Fruit fly (Drosophila melanogaster): ENCODE results near the gene ND-20L.

Gene ND-20L

DNA sequence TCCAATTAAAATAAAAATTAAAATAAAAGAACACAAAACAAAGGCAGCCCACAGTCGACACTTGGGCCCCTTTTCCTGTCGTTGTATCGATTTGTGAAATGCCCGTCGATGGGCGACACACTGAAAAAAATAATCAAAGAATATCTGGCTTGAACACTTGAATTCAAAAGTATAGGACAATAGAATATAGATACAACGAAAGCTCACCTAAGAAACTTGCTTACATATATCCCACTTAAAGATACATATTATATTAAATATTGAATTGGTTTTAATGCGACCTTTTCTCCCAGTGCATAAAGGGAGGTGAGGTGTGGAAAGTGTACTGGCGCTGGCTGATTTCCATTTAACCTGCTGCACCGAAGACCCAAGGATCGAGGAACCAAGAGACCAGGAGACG lies 6.6 kb downstream of the ND-20L start (continued):
- TF ChIP-seq cato (GFP tag; optimal IDR thresholded peaks at IDR 0.05; ENCODE audit: borderline replicate concordance) (no peak), CG31365 (tag; optimal IDR thresholded peaks at IDR 0.05) (no peak), CG12391 (tag; optimal IDR thresholded peaks at IDR 0.05) (peak; percentile 59), luna (GFP tag; optimal IDR thresholded peaks at IDR 0.05) (no peak), Trl (optimal IDR thresholded peaks at IDR 0.05) (no peak), Trl (GFP tag; optimal IDR thresholded peaks at IDR 0.05) (no peak), btn (GFP tag; optimal IDR thresholded peaks at IDR 0.05) (no peak), CG5180 (GFP tag; optimal IDR thresholded peaks at IDR 0.05) (no peak), shn (GFP tag; optimal IDR thresholded peaks at IDR 0.05) (no peak), tio (GFP tag; optimal IDR thresholded peaks at IDR 0.05) (peak; percentile 21), fd3F (GFP tag; optimal IDR thresholded peaks at IDR 0.05) (no peak), Optix (GFP tag; IDR thresholded peaks at IDR 0.05) (peak; percentile 17; the same call in 1 of the 3 replicates), CG13123 (GFP tag; optimal IDR thresholded peaks at IDR 0.05) (no peak), lbe (GFP tag; optimal IDR thresholded peaks at IDR 0.05) (peak; percentile 15), gfzf (GFP tag; optimal IDR thresholded peaks at IDR 0.05) (no peak), prd (optimal IDR thresholded peaks at IDR 0.05) (no peak), prd (GFP tag; IDR thresholded peaks at IDR 0.05) (peak; percentile 81), lov (optimal IDR thresholded peaks at IDR 0.05) (no peak), lov (GFP tag; IDR thresholded peaks at IDR 0.05) (peak; percentile 56; the same call in 1 of the 3 replicates), Atf-2 (GFP tag; optimal IDR thresholded peaks at IDR 0.05) (no peak), D19B (GFP tag; optimal IDR thresholded peaks at IDR 0.05) (no peak), twi (tag; optimal IDR thresholded peaks at IDR 0.05) (peak; percentile 16), CG8478 (optimal IDR thresholded peaks at IDR 0.05) (no peak), CG32772 (GFP tag; IDR thresholded peaks at IDR 0.05) (peak; percentile 58), CoRest (tag; optimal IDR thresholded peaks at IDR 0.05) (peak; percentile 47), CG10267 (tag; optimal IDR thresholded peaks at IDR 0.05) (peak; percentile 75), Dbx (GFP tag; IDR thresholded peaks at IDR 0.05) (no peak), CG3847 (GFP tag; IDR thresholded peaks at IDR 0.05) (no peak), HLH54F (GFP tag; optimal IDR thresholded peaks at IDR 0.05) (no peak), CG15011 (GFP tag; optimal IDR thresholded peaks at IDR 0.05) (no peak), CG10543 (GFP tag; optimal IDR thresholded peaks at IDR 0.05) (no peak), CG3726 (GFP tag; IDR thresholded peaks at IDR 0.05) (peak; percentile 67; the same call in 2 of the 3 replicates), bbx (GFP tag; IDR thresholded peaks at IDR 0.05; ENCODE audit: partially characterized antibody) (no peak), CG11085 (GFP tag; IDR thresholded peaks at IDR 0.05) (no peak), CG3281 (GFP tag; optimal IDR thresholded peaks at IDR 0.05) (no peak), Kr (GFP tag; optimal IDR thresholded peaks at IDR 0.05) (no peak), Hand (GFP tag; optimal IDR thresholded peaks at IDR 0.05) (no peak), br (optimal IDR thresholded peaks at IDR 0.05) (no peak), CG17359 (tag; optimal IDR thresholded peaks at IDR 0.05) (peak; percentile 50), dpn (GFP tag; optimal IDR thresholded peaks at IDR 0.05) (peak in 1 of 2 experiments; percentile 26), CG10321 (GFP tag; IDR thresholded peaks at IDR 0.05) (no peak), vfl (GFP tag; optimal IDR thresholded peaks at IDR 0.05) (no peak), gro (GFP tag; optimal IDR thresholded peaks at IDR 0.05) (no peak), usp (GFP tag; optimal IDR thresholded peaks at IDR 0.05) (no peak), sima (GFP tag; optimal IDR thresholded peaks at IDR 0.05) (no peak), CG14441 (GFP tag; IDR thresholded peaks at IDR 0.05) (no peak), sna (GFP tag; IDR thresholded peaks at IDR 0.05; ENCODE audit: partially characterized antibody) (no peak), CG12299 (tag; optimal IDR thresholded peaks at IDR 0.05) (no peak), emc (GFP tag; optimal IDR thresholded peaks at IDR 0.05) (no peak), D (optimal IDR thresholded peaks at IDR 0.05) (no peak), D (GFP tag; optimal IDR thresholded peaks at IDR 0.05) (peak; percentile 65), CG31388 (GFP tag; optimal IDR thresholded peaks at IDR 0.05) (peak; percentile 36), fd96Cb (tag; optimal IDR thresholded peaks at IDR 0.05) (peak; percentile 76), dati (GFP tag; IDR thresholded peaks at IDR 0.05) (no peak)
